Fruit fly (Drosophila melanogaster): ENCODE results near the gene Nha1.

The Nha1 gene

DNA sequence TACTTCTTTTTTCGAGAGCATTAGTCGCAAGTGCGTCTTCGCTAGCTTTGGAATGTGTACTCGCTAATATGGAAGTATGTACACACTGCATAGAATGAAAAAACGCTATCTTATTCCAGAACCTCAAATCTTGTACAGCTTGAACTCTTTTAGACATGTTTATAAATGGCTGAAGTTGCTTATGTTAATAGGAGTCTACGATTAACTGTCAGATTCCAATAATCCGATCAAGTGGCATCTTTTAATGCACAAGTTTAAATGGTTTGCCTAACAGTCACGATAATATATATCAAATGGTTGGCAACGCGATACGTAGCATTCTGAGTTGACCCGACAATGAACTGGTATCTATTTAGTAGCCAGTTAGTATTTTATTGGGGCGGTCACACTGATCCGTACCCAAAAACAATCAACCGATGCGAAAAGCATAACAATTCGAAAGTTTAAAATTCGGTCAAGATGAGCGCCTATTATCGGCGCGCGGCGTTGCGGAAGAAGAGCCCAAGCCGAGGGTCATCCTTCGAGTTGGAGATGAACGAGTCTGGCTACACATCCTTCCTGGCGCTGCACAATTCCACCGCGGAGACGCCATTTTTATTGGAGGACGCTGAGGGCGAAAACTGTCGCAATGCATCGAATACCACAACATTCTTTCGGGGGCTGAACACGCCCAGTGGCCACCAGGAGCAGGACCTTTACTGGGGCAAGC lies 18.1 kb downstream of the Nha1 start, which contains the start of gene Rca1:
Gene Rca1 (plus strand): TSS at position 353 of the 709 bp plus-strand sequence.
- TF ChIP-seq sim (GFP tag; IDR thresholded peaks at IDR 0.05): no peak
- TF ChIP-seq CG3281 (GFP tag; optimal IDR thresholded peaks at IDR 0.05): no peak
- TF ChIP-seq CG17385 (GFP tag; optimal IDR thresholded peaks at IDR 0.05): no peak
- no peak; the same call in 1 of the 2 replicates for TF ChIP-seq inv (GFP tag; IDR thresholded peaks at IDR 0.05; ENCODE audit: partially characterized antibody)
- no peak for TF ChIP-seq CG9932 (GFP tag; IDR thresholded peaks at IDR 0.05)
- TF ChIP-seq onecut (GFP tag; IDR thresholded peaks at IDR 0.05): no peak
- no peak for TF ChIP-seq esg (GFP tag; conservative IDR thresholded peaks at IDR 0.05)
- no peak for TF ChIP-seq seq (GFP tag; IDR thresholded peaks at IDR 0.05)
- TF ChIP-seq Blimp-1 (GFP tag; optimal IDR thresholded peaks at IDR 0.05): no peak
- TF ChIP-seq Med (GFP tag): peak; percentile 69
- no peak for TF ChIP-seq CG17912 (GFP tag; optimal IDR thresholded peaks at IDR 0.05)
- TF ChIP-seq abd-A (tag; optimal IDR thresholded peaks at IDR 0.05): no peak
- TF ChIP-seq Elba2 (GFP tag; optimal IDR thresholded peaks at IDR 0.05): peak; percentile 45
- TF ChIP-seq CG3726 (GFP tag; IDR thresholded peaks at IDR 0.05): no peak
- no peak for TF ChIP-seq luna (GFP tag; optimal IDR thresholded peaks at IDR 0.05)
- TF ChIP-seq CG4820 (GFP tag; optimal IDR thresholded peaks at IDR 0.05): no peak
- no peak for TF ChIP-seq ab (GFP tag; optimal IDR thresholded peaks at IDR 0.05)
- no peak for TF ChIP-seq CG32532 (GFP tag; IDR thresholded peaks at IDR 0.05)
- TF ChIP-seq al (GFP tag; IDR thresholded peaks at IDR 0.05): no peak
- no peak for TF ChIP-seq Asciz (GFP tag; optimal IDR thresholded peaks at IDR 0.05)
- no peak for TF ChIP-seq ro (GFP tag; IDR thresholded peaks at IDR 0.05)
- no peak for TF ChIP-seq CG2875 (GFP tag; optimal IDR thresholded peaks at IDR 0.05)
- TF ChIP-seq dimm (GFP tag; IDR thresholded peaks at IDR 0.05): no peak
- no peak for TF ChIP-seq CG32767 (GFP tag; IDR thresholded peaks at IDR 0.05)
- peak in 1 of 2 experiments; percentile 46 for TF ChIP-seq insv (GFP tag; optimal IDR thresholded peaks at IDR 0.05)
- TF ChIP-seq Optix (GFP tag; IDR thresholded peaks at IDR 0.05): no peak
- no peak for TF ChIP-seq CG11695 (GFP tag; IDR thresholded peaks at IDR 0.05)
- no peak for TF ChIP-seq CG6175 (GFP tag; IDR thresholded peaks at IDR 0.05)
- TF ChIP-seq CG4854 (GFP tag; optimal IDR thresholded peaks at IDR 0.05): peak; percentile 96
- TF ChIP-seq CG6765 (GFP tag; optimal IDR thresholded peaks at IDR 0.05): no peak
- peak; percentile 58 for TF ChIP-seq HmgD (GFP tag; optimal IDR thresholded peaks at IDR 0.05)
- TF ChIP-seq CG13296 (GFP tag; optimal IDR thresholded peaks at IDR 0.05): no peak
- no peak for TF ChIP-seq tio (GFP tag; optimal IDR thresholded peaks at IDR 0.05)
- TF ChIP-seq maf-S (GFP tag; optimal IDR thresholded peaks at IDR 0.05): no peak
- no peak for TF ChIP-seq CG12104 (GFP tag; optimal IDR thresholded peaks at IDR 0.05)
- TF ChIP-seq CG7745 (tag; optimal IDR thresholded peaks at IDR 0.05): no peak
- no peak for TF ChIP-seq CG18262 (tag; optimal IDR thresholded peaks at IDR 0.05)
- no peak for TF ChIP-seq Chrac-16 (GFP tag; optimal IDR thresholded peaks at IDR 0.05)
- no peak for TF ChIP-seq Hmr (GFP tag; optimal IDR thresholded peaks at IDR 0.05)
- TF ChIP-seq gem (tag; optimal IDR thresholded peaks at IDR 0.05): no peak
- TF ChIP-seq eyg (GFP tag; optimal IDR thresholded peaks at IDR 0.05): no peak
- TF ChIP-seq Eip74EF (GFP tag; optimal IDR thresholded peaks at IDR 0.05): no peak
- TF ChIP-seq p53 (GFP tag; optimal IDR thresholded peaks at IDR 0.05): no peak
- no peak for TF ChIP-seq chif (GFP tag; optimal IDR thresholded peaks at IDR 0.05)
- no peak for TF ChIP-seq salm (tag; optimal IDR thresholded peaks at IDR 0.05)
- peak; percentile 69 for TF ChIP-seq Scr (GFP tag; IDR thresholded peaks at IDR 0.05; ENCODE audit: partially characterized antibody)
- TF ChIP-seq jing (GFP tag; optimal IDR thresholded peaks at IDR 0.05): no peak
- no peak for TF ChIP-seq CG4360 (GFP tag; IDR thresholded peaks at IDR 0.05)
- TF ChIP-seq Bdp1 (GFP tag; optimal IDR thresholded peaks at IDR 0.05): no peak
- TF ChIP-seq Hr51 (GFP tag; optimal IDR thresholded peaks at IDR 0.05): no peak
- no peak for TF ChIP-seq CG9876 (GFP tag; optimal IDR thresholded peaks at IDR 0.05)
